Worm (Caenorhabditis elegans) whole organism, L2 larva: ENCODE data around the gene F10E9.10.
A peak's percentile ranks its signal among the peaks of the same experiment; 100 is the strongest.
"Not testable (repeated sequence)": the region's sequence is repeated elsewhere in the genome, so short reads cannot be mapped to it uniquely, and the experiment has no call there.

Experiments used
- C34F6.9 ChIP-seq: fragments of 150-350 bp; optimal IDR thresholded peaks from 2 replicates; lab custom pipeline; 2014; ENCODE audit warnings: missing biosample characterization, missing genetic modification characterization
- F13H6.1 ChIP-seq: sonication (generic microtip); optimal IDR thresholded peaks from 2 replicates; lab custom pipeline; 2016; ENCODE audit warnings: missing genetic modification characterization, missing compliant biosample characterization
- R02D3.7 ChIP-seq: fragments of 150-350 bp; optimal IDR thresholded peaks from 2 replicates; lab custom pipeline; 2014; ENCODE audit warnings: missing biosample characterization, missing genetic modification characterization
- Y55F3AM.14 ChIP-seq: fragments of 200-800 bp; sonication (Bioruptor generic); optimal IDR thresholded peaks from 2 replicates; lab custom pipeline; 2018; ENCODE audit warnings: mild to moderate bottlenecking, missing genetic modification characterization, missing compliant biosample characterization
- alr-1 ChIP-seq: fragments of 150-350 bp; optimal IDR thresholded peaks from 2 replicates; lab custom pipeline; 2014; ENCODE audit warnings: missing biosample characterization, missing genetic modification characterization
- blmp-1 ChIP-seq: sonication (generic microtip); optimal IDR thresholded peaks from 2 replicates; lab custom pipeline; 2017; ENCODE audit warnings: missing genetic modification characterization, mild to moderate bottlenecking, missing compliant biosample characterization, antibody characterized with exemption, moderate library complexity; ENCODE audit not compliant: insufficient read depth
- ceh-16 ChIP-seq: fragments of 150-350 bp; optimal IDR thresholded peaks from 2 replicates; lab custom pipeline; 2014; ENCODE audit warnings: missing biosample characterization, missing genetic modification characterization
- crh-2 ChIP-seq: sonication (generic microtip); optimal IDR thresholded peaks from 2 replicates; lab custom pipeline; 2017; ENCODE audit warnings: missing biosample characterization, missing genetic modification characterization
- dmd-4 ChIP-seq: sonication (generic microtip); optimal IDR thresholded peaks from 2 replicates; lab custom pipeline; 2017; ENCODE audit warnings: missing biosample characterization, missing genetic modification characterization
- egl-27 ChIP-seq: sonication (generic microtip); optimal IDR thresholded peaks from 3 replicates; lab custom pipeline; 2017; ENCODE audit warnings: missing biosample characterization, missing genetic modification reagents, missing genetic modification characterization
- elt-1 ChIP-seq: fragments of 150-350 bp; optimal IDR thresholded peaks from 2 replicates; lab custom pipeline; 2014; ENCODE audit warnings: missing biosample characterization, missing genetic modification characterization
- elt-3 ChIP-seq: sonication (generic microtip); optimal IDR thresholded peaks from 2 replicates; lab custom pipeline; 2017; ENCODE audit warnings: missing biosample characterization, missing genetic modification characterization
- fos-1 ChIP-seq: fragments of 150-350 bp; optimal IDR thresholded peaks from 2 replicates; lab custom pipeline; 2014; ENCODE audit warnings: missing biosample characterization, missing genetic modification characterization
- gmeb-1 ChIP-seq: fragments of 150-350 bp; optimal IDR thresholded peaks from 2 replicates; lab custom pipeline; 2014; ENCODE audit warnings: missing biosample characterization, missing genetic modification characterization
- lin-11 ChIP-seq: fragments of 150-350 bp; sonication (generic microtip); optimal IDR thresholded peaks from 2 replicates; lab custom pipeline; 2014; ENCODE audit warnings: missing biosample characterization, missing genetic modification characterization, inconsistent platforms, mixed read lengths
- lsy-2 ChIP-seq, 2 experiments: fragments of 150-350 bp in 1 of 2; sonication (generic microtip) in 1 of 2; optimal IDR thresholded peaks; 2 replicates each; lab custom pipeline; 2014 to 2017; ENCODE audit warnings: missing biosample characterization in 2 of 2, missing genetic modification characterization in 2 of 2
- nhr-10 ChIP-seq: sonication (generic microtip); optimal IDR thresholded peaks from 2 replicates; lab custom pipeline; 2017; ENCODE audit warnings: missing biosample characterization, missing genetic modification characterization
- nhr-11 ChIP-seq: fragments of 150-350 bp; optimal IDR thresholded peaks from 2 replicates; lab custom pipeline; 2014; ENCODE audit warnings: missing biosample characterization, missing genetic modification characterization
- nhr-12 ChIP-seq: fragments of 150-350 bp; optimal IDR thresholded peaks from 2 replicates; lab custom pipeline; 2014; ENCODE audit warnings: missing biosample characterization, missing genetic modification characterization
- nhr-129 ChIP-seq: fragments of 150-350 bp; optimal IDR thresholded peaks from 2 replicates; lab custom pipeline; 2014; ENCODE audit warnings: missing biosample characterization, missing genetic modification characterization
- nhr-21 ChIP-seq: fragments of 150-350 bp; optimal IDR thresholded peaks from 2 replicates; lab custom pipeline; 2014; ENCODE audit warnings: missing biosample characterization, missing genetic modification characterization
- nhr-23 ChIP-seq: fragments of 150-350 bp; optimal IDR thresholded peaks from 2 replicates; lab custom pipeline; 2014; ENCODE audit warnings: missing biosample characterization, missing genetic modification reagents, missing genetic modification characterization
- nhr-237 ChIP-seq: fragments of 150-350 bp; optimal IDR thresholded peaks from 2 replicates; lab custom pipeline; 2014; ENCODE audit warnings: missing biosample characterization, missing genetic modification characterization
- nhr-25 ChIP-seq: fragments of 150-350 bp; sonication (generic microtip); optimal IDR thresholded peaks from 3 replicates; lab custom pipeline; 2014; ENCODE audit warnings: missing biosample characterization, missing genetic modification characterization
- nhr-77 ChIP-seq: fragments of 150-350 bp; optimal IDR thresholded peaks from 2 replicates; lab custom pipeline; 2014; ENCODE audit warnings: missing biosample characterization, missing genetic modification characterization
- peb-1 ChIP-seq: fragments of 150-350 bp; optimal IDR thresholded peaks from 2 replicates; lab custom pipeline; 2014; ENCODE audit warnings: missing biosample characterization, missing genetic modification characterization
- sma-3 ChIP-seq: sonication (generic microtip); optimal IDR thresholded peaks from 2 replicates; lab custom pipeline; 2016; ENCODE audit warnings: missing genetic modification reagents, missing genetic modification characterization, missing compliant biosample characterization
- unc-39 ChIP-seq: fragments of 150-350 bp; optimal IDR thresholded peaks from 2 replicates; lab custom pipeline; 2014; ENCODE audit warnings: missing biosample characterization, missing genetic modification characterization
- unc-55 ChIP-seq: fragments of 150-350 bp; sonication (generic microtip); optimal IDR thresholded peaks from 3 replicates; lab custom pipeline; 2014; ENCODE audit warnings: missing biosample characterization, missing genetic modification reagents, missing genetic modification characterization
- zag-1 ChIP-seq: fragments of 150-350 bp; optimal IDR thresholded peaks from 2 replicates; lab custom pipeline; 2014; ENCODE audit warnings: missing biosample characterization, missing genetic modification characterization

F10E9.10 gene

ce11 chrIII:8339372-8339771, 19.3 kb upstream of the F10E9.10 start, which contains the start of gene clc-28:
Gene clc-28, minus strand, starts transcription at chrIII:8339472.
- not testable (repeated sequence) for TF ChIP-seq lsy-2 (tag; optimal IDR thresholded peaks at IDR 0.05; lab: Kevin White, UChicago); sma-3; nhr-25 (tag; lab: Kevin White, UChicago)

DNA sequence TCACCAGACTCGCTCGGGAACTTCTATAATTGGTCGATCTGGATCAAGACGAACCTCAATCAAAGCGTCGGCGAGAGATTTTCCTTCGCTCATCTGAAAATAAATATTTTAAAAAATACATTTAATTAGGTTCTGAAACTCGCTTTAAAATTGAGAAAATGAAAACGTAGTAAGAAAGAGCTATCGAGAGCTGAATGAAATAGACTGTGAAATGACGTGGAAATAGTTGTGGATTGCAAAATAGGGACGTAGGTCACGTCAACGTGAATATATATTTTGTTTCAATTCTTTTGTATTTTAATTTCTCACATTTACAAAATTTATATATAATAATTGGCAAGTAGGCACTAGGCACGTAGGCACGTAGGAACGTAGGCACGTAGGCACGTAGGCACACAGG, 14.3 kb upstream of the F10E9.10 start, which contains the start of gene ZC262.4:
TSS of gene ZC262.4 (minus strand) at position 101 of the 400 bp plus-strand sequence.
- TF ChIP-seq nhr-10 (tag; lab: Kevin White, UChicago) (no peak), unc-39 (no peak), nhr-237 (tag; lab: Kevin White, UChicago) (no peak), peb-1 (tag; lab: Kevin White, UChicago) (no peak), ceh-16 (tag; lab: Kevin White, UChicago) (no peak), R02D3.7 (tag; lab: Kevin White, UChicago) (no peak), elt-1 (tag; lab: Kevin White, UChicago) (no peak), dmd-4 (tag; lab: Kevin White, UChicago) (no peak), gmeb-1 (no peak), blmp-1 (tag; lab: Kevin White, UChicago) (no peak), nhr-21 (no peak), egl-27 (tag; lab: Kevin White, UChicago) (no peak), elt-3 (tag; lab: Kevin White, UChicago) (no peak), nhr-11 (no peak), nhr-12 (tag; lab: Kevin White, UChicago) (no peak), nhr-129 (tag; lab: Kevin White, UChicago) (no peak), F13H6.1 (tag; lab: Kevin White, UChicago) (no peak)

ce11 chrIII:8331779-8332178, 11.7 kb upstream of the F10E9.10 start, which contains the start of the genes mrps-18A and ZC262.2:
Gene mrps-18A, minus strand, starts transcription at chrIII:8331919.
Gene ZC262.2, plus strand, starts transcription at chrIII:8332062.
- TF ChIP-seq C34F6.9 (tag; lab: Kevin White, UChicago): peak; percentile 31
- no peak for TF ChIP-seq alr-1 (tag; lab: Kevin White, UChicago)
- peak; percentile 21 for TF ChIP-seq nhr-129 (tag; lab: Kevin White, UChicago)
- TF ChIP-seq lin-11 (tag; lab: Kevin White, UChicago): no peak
- peak; percentile 73 to 97 for TF ChIP-seq lsy-2 (tag; optimal IDR thresholded peaks at IDR 0.05; lab: Kevin White, UChicago)
- TF ChIP-seq F13H6.1 (tag; lab: Kevin White, UChicago): no peak
- TF ChIP-seq nhr-23: no peak

DNA sequence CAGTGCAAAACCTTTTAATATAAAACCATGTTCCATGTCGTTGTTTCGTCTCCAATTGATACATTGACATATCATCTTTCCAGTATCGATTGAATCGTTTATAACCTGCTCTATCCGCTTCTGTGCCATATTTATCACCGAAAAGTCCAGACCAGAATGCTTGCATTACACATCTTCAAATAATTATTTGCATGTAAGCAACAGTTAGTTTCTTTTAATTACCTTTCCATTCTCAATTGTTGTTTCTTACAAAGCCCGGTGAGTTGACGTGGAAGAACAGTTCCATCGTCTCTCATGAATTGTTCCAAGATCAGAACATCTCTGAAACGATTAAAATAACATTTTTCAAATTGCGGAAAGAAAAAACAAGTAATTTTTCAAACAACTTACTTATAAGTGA, 11.1 kb upstream of the F10E9.10 start, which contains the start of gene iglr-2:
TSS of gene iglr-2 (minus strand) at position 101 of the 400 bp plus-strand sequence.
- TF ChIP-seq dmd-4 (tag; lab: Kevin White, UChicago) (no peak), ceh-16 (tag; lab: Kevin White, UChicago) (no peak), unc-55 (GFP tag; lab: Kevin White, UChicago) (no peak), egl-27 (tag; lab: Kevin White, UChicago) (no peak), R02D3.7 (tag; lab: Kevin White, UChicago) (no peak), nhr-25 (tag; lab: Kevin White, UChicago) (no peak), F13H6.1 (tag; lab: Kevin White, UChicago) (no peak), Y55F3AM.14 (GFP tag; lab: Kevin White, UChicago) (no peak), nhr-23 (no peak), C34F6.9 (tag; lab: Kevin White, UChicago) (no peak), lsy-2 (tag; optimal IDR thresholded peaks at IDR 0.05; lab: Kevin White, UChicago) (no peak), lin-11 (tag; lab: Kevin White, UChicago) (no peak), nhr-12 (tag; lab: Kevin White, UChicago) (no peak), nhr-77 (tag; lab: Kevin White, UChicago) (no peak), zag-1 (tag; lab: Kevin White, UChicago) (no peak), nhr-21 (no peak)

- TF ChIP-seq nhr-23 (no peak), crh-2 (no peak), nhr-129 (tag; lab: Kevin White, UChicago) (no peak), dmd-4 (tag; lab: Kevin White, UChicago) (no peak), fos-1 (tag; lab: Kevin White, UChicago) (peak; percentile 36)
Observed at ce11 chrIII:8325574-8326513, 5.8 kb upstream of the F10E9.10 start, which contains the start of gene ZC262.13. Gene ZC262.13, plus strand, starts transcription at chrIII:8326214.
